Worm (Caenorhabditis elegans) whole organism, mixed stage, embryonic: ENCODE data around the gene F40F4.7.
A peak's percentile ranks its signal among the peaks of the same experiment; 100 is the strongest.

Experiments used
- blmp-1 ChIP-seq: fragments of 150-350 bp; optimal IDR thresholded peaks from 2 replicates; lab custom pipeline; 2014; ENCODE audit warnings: missing biosample characterization, missing genetic modification characterization
- ceh-43 ChIP-seq: fragments of 200-800 bp; sonication (Bioruptor generic); optimal IDR thresholded peaks from 2 replicates; lab custom pipeline; 2018; ENCODE audit warnings: mild to moderate bottlenecking, missing genetic modification characterization, moderate library complexity, missing compliant biosample characterization
- ces-1 ChIP-seq: fragments of 150-350 bp; optimal IDR thresholded peaks from 2 replicates; lab custom pipeline; 2014; ENCODE audit warnings: missing biosample characterization, missing genetic modification reagents, missing genetic modification characterization
- mab-5 ChIP-seq: fragments of 150-350 bp; optimal IDR thresholded peaks from 2 replicates; lab custom pipeline; 2014; ENCODE audit warnings: missing biosample characterization, missing genetic modification characterization
- nhr-237 ChIP-seq: fragments of 150-350 bp; optimal IDR thresholded peaks from 2 replicates; lab custom pipeline; 2014; ENCODE audit warnings: missing biosample characterization, missing genetic modification characterization
- nhr-28 ChIP-seq: fragments of 150-350 bp; optimal IDR thresholded peaks from 2 replicates; lab custom pipeline; 2014; ENCODE audit warnings: missing biosample characterization, missing genetic modification characterization
- snpc-4 ChIP-seq: fragments of 150-350 bp; optimal IDR thresholded peaks from 2 replicates; lab custom pipeline; 2014; ENCODE audit warnings: missing biosample characterization, missing genetic modification characterization
- zip-8 ChIP-seq: fragments of 150-350 bp; optimal IDR thresholded peaks from 2 replicates; lab custom pipeline; 2014; ENCODE audit warnings: missing biosample characterization, missing genetic modification characterization
- ztf-11 ChIP-seq: fragments of 150-350 bp; optimal IDR thresholded peaks from 2 replicates; lab custom pipeline; 2014; ENCODE audit warnings: missing biosample characterization, missing genetic modification characterization

Gene F40F4.7

ce11 chrX:3202350-3202749, 43.4 kb downstream of the F40F4.7 start:
- peak; percentile 86 for TF ChIP-seq ces-1 (GFP tag; lab: Kevin White, UChicago)
- TF ChIP-seq zip-8, result no peak
- TF ChIP-seq, all 35 proteins: peak for 1

- TF ChIP-seq blmp-1 (tag; lab: Kevin White, UChicago) (no peak), ces-1 (GFP tag; lab: Kevin White, UChicago) (peak; percentile 18)
Measured at ce11 chrX:3199249-3199648, 46.5 kb downstream of the F40F4.7 start, which contains the start of gene fax-1. Gene fax-1, minus strand, starts transcription at chrX:3199349.

ce11 chrX:3197319-3197718, 48.4 kb downstream of the F40F4.7 start:
- no peak for TF ChIP-seq snpc-4 (tag; lab: Kevin White, UChicago)
- TF ChIP-seq nhr-28 (tag; lab: Kevin White, UChicago), result no peak
- TF ChIP-seq ztf-11 (tag; lab: Kevin White, UChicago), result no peak
- no peak for TF ChIP-seq mab-5 (tag; lab: Kevin White, UChicago)
- no peak for TF ChIP-seq nhr-237
- TF ChIP-seq ceh-43, result no peak
- TF ChIP-seq ces-1 (GFP tag; lab: Kevin White, UChicago), result peak; percentile 58
